Worm (Caenorhabditis elegans): ENCODE results near the gene C45H4.21.

The C45H4.21 gene

DNA sequence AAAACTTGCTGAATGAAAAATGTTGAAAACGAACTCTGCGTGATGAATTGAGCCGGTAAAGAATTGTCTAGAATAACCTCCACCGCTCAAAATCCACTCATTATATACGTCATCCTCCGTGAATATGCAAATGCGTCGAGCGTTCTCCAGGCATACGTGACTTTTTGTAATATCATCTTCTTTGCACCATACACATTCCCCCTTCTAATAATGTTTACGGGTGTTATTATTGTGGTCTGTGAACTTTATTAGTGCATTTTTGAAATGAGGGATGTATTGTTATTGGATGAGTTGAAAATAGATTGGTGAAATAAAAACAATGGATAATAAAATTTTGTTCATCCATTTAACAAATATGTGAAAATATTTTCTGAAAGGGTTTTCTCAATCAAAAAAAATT is 9.4 kb downstream of the C45H4.21 start, which contains the start of gene F22F7.7:
Gene F22F7.7 (minus strand): TSS at position 125 of the 400 bp plus-strand sequence.
- TF ChIP-seq lin-39 (tag; optimal IDR thresholded peaks at IDR 0.05) (no peak), skn-1 (tag; optimal IDR thresholded peaks at IDR 0.05) (no peak), peb-1 (tag; optimal IDR thresholded peaks at IDR 0.05) (no peak)

- TF ChIP-seq nhr-129 (tag; optimal IDR thresholded peaks at IDR 0.05) (peak; percentile 98), unc-55 (GFP tag; optimal IDR thresholded peaks at IDR 0.05) (no peak)
Observed at ce11 chrV:2138287-2138686, 11.0 kb downstream of the C45H4.21 start.

DNA sequence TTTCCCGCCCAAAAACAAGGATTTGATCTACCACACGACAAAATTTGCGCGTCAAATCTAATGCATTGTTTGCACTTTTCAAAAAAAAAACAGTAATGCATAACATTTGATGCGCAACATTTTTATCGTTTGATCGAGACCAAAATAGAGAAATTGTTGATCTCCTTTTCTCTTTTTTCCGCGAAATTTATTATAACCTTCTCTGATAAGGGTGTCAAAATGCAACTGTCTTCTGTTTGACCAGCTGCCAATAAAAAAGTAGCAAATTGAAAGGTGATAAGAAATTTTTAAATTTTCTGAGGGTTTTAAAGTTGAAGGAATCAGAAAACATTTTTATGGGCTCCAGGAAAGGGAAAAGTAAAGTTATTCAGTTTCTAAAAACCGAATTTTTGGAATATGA is 12.3 kb downstream of the C45H4.21 start:
- TF ChIP-seq mdl-1 (tag; optimal IDR thresholded peaks at IDR 0.05) (no peak), lin-39 (tag; optimal IDR thresholded peaks at IDR 0.05) (no peak), nhr-25 (tag; optimal IDR thresholded peaks at IDR 0.05) (no peak), fos-1 (tag; optimal IDR thresholded peaks at IDR 0.05) (no peak), nhr-23 (tag; optimal IDR thresholded peaks at IDR 0.05) (no peak), C34F6.9 (tag; optimal IDR thresholded peaks at IDR 0.05) (no peak), skn-1 (tag; optimal IDR thresholded peaks at IDR 0.05) (no peak), nhr-77 (tag; optimal IDR thresholded peaks at IDR 0.05) (no peak), dmd-4 (tag; optimal IDR thresholded peaks at IDR 0.05) (no peak), lin-13 (GFP tag; optimal IDR thresholded peaks at IDR 0.05) (no peak), unc-62 (GFP tag; optimal IDR thresholded peaks at IDR 0.05) (no peak), gmeb-1 (tag; optimal IDR thresholded peaks at IDR 0.05) (no peak), mab-5 (tag; optimal IDR thresholded peaks at IDR 0.05) (no peak), ztf-1 (GFP tag; conservative IDR thresholded peaks at IDR 0.05) (no peak), ztf-4 (tag; optimal IDR thresholded peaks at IDR 0.05) (no peak), ZK546.5 (tag; optimal IDR thresholded peaks at IDR 0.05) (no peak), peb-1 (tag; optimal IDR thresholded peaks at IDR 0.05) (no peak), nhr-6 (tag; optimal IDR thresholded peaks at IDR 0.05) (no peak), alr-1 (tag; optimal IDR thresholded peaks at IDR 0.05) (no peak), elt-1 (tag; optimal IDR thresholded peaks at IDR 0.05) (no peak)

- TF ChIP-seq ceh-16 (tag; optimal IDR thresholded peaks at IDR 0.05) (no peak), Y55F3AM.14 (GFP tag; optimal IDR thresholded peaks at IDR 0.05) (no peak), lsy-2 (tag; optimal IDR thresholded peaks at IDR 0.05) (peak in 1 of 2 experiments; percentile 11), lin-39 (tag; optimal IDR thresholded peaks at IDR 0.05) (no peak), sma-9 (GFP tag; optimal IDR thresholded peaks at IDR 0.05) (peak; percentile 71), sma-9 (tag; optimal IDR thresholded peaks at IDR 0.05) (no peak), blmp-1 (tag; optimal IDR thresholded peaks at IDR 0.05; ENCODE audit: insufficient read depth) (no peak), nhr-77 (tag; optimal IDR thresholded peaks at IDR 0.05) (no peak), R02D3.7 (tag; optimal IDR thresholded peaks at IDR 0.05) (no peak), zag-1 (tag; optimal IDR thresholded peaks at IDR 0.05) (peak; percentile 5), egl-27 (tag; optimal IDR thresholded peaks at IDR 0.05) (no peak), F13H6.1 (tag; optimal IDR thresholded peaks at IDR 0.05) (peak; percentile 36), elt-3 (tag; optimal IDR thresholded peaks at IDR 0.05) (no peak), nhr-21 (tag; optimal IDR thresholded peaks at IDR 0.05) (peak; percentile 25), dmd-4 (tag; optimal IDR thresholded peaks at IDR 0.05) (no peak), sma-3 (GFP tag; optimal IDR thresholded peaks at IDR 0.05) (no peak), sem-4 (tag; optimal IDR thresholded peaks at IDR 0.05) (no peak), lin-11 (tag; optimal IDR thresholded peaks at IDR 0.05) (peak; percentile 31), peb-1 (tag; optimal IDR thresholded peaks at IDR 0.05) (no peak), ceh-82 (tag; optimal IDR thresholded peaks at IDR 0.05) (no peak), crh-2 (tag; optimal IDR thresholded peaks at IDR 0.05) (no peak), ztf-4 (tag; optimal IDR thresholded peaks at IDR 0.05) (no peak), aly-2 (tag; optimal IDR thresholded peaks at IDR 0.05) (no peak), ZK546.5 (tag; optimal IDR thresholded peaks at IDR 0.05) (no peak), ztf-1 (GFP tag; conservative IDR thresholded peaks at IDR 0.05) (no peak), gmeb-1 (tag; optimal IDR thresholded peaks at IDR 0.05) (no peak), nhr-237 (tag; optimal IDR thresholded peaks at IDR 0.05) (no peak), mbf-1 (tag; optimal IDR thresholded peaks at IDR 0.05) (no peak), ama-1 (optimal IDR thresholded peaks at IDR 0.05) (no peak), ztf-11 (tag; optimal IDR thresholded peaks at IDR 0.05) (no peak), alr-1 (tag; optimal IDR thresholded peaks at IDR 0.05) (no peak), C34F6.9 (tag; optimal IDR thresholded peaks at IDR 0.05) (peak; percentile 24), nhr-23 (tag; optimal IDR thresholded peaks at IDR 0.05) (no peak), unc-62 (GFP tag; optimal IDR thresholded peaks at IDR 0.05) (no peak), unc-55 (GFP tag; optimal IDR thresholded peaks at IDR 0.05) (no peak), nhr-11 (tag; optimal IDR thresholded peaks at IDR 0.05) (no peak), nhr-6 (tag; optimal IDR thresholded peaks at IDR 0.05) (no peak), mdl-1 (tag; optimal IDR thresholded peaks at IDR 0.05) (peak; percentile 20 to 44), snpc-4 (tag; optimal IDR thresholded peaks at IDR 0.05) (no peak), nhr-10 (tag; optimal IDR thresholded peaks at IDR 0.05) (no peak), nhr-25 (tag; optimal IDR thresholded peaks at IDR 0.05) (peak; percentile 3), nhr-12 (tag; optimal IDR thresholded peaks at IDR 0.05) (no peak)
Observed at ce11 chrV:2135323-2135722, 14.0 kb downstream of the C45H4.21 start.
